Worm (Caenorhabditis elegans): ENCODE results near the gene nspe-8.

Gene nspe-8

DNA sequence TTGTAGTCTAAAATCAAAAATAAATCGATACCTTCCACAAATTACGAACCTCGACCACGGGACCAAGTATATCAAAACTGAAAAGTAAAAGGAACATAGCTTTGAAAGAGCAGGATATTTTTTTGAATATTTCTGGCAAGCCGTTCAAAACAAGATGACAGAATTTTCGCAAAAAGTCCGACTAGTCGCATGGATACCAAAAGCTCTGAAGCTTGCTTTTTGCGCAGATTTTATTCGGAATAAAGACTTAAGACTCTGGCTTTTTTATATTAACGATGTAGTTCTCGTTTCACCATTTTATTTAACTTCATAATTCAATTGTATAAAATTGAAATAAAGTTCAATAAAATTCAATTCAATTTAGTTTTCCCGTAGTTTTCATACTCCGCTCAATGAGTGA, 48.2 kb downstream of the nspe-8 start, which contains the start of gene Y38E10A.2:
TSS of gene Y38E10A.2 (minus strand) at position 101 of the 400 bp plus-strand sequence.
- TF ChIP-seq klf-2 (GFP tag; conservative IDR thresholded peaks at IDR 0.05) (no peak), flt-1 (GFP tag; IDR thresholded peaks at IDR 0.05) (no peak), ztf-29 (GFP tag; IDR thresholded peaks at IDR 0.05) (no peak), T22C8.4 (GFP tag; IDR thresholded peaks at IDR 0.05) (no peak), ztf-23 (GFP tag; IDR thresholded peaks at IDR 0.05) (no peak), tab-1 (GFP tag; IDR thresholded peaks at IDR 0.05) (no peak), med-1 (GFP tag; optimal IDR thresholded peaks at IDR 0.05; ENCODE audit: insufficient read depth) (no peak)

DNA sequence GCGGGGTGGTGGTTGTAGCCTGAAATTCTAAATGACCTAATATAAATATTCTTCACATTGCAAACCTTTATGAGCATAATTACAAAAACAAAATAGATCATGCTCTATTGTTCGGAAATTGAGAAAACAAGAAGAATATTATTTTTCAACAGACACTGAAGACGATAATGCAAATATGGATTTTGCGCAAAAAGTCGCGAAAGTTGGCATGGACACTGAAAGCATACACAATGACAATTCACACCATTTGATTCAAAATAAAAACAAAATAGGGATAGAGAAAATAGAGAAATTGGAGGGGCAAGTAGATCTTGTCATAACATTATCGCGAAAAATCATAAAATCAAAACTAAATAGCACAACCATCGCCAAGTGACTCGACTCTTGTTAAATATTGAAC, 49.0 kb downstream of the nspe-8 start, which contains the start of gene Y38E10A.35:
TSS of gene Y38E10A.35 (minus strand) at position 101 of the 400 bp plus-strand sequence.
- TF ChIP-seq T22C8.4 (GFP tag; IDR thresholded peaks at IDR 0.05): no peak
- no peak for TF ChIP-seq ref-1 (GFP tag; conservative IDR thresholded peaks at IDR 0.05)
- TF ChIP-seq ztf-29 (GFP tag; IDR thresholded peaks at IDR 0.05): no peak
- no peak for TF ChIP-seq flt-1 (GFP tag; IDR thresholded peaks at IDR 0.05)
- no peak for TF ChIP-seq tab-1 (GFP tag; IDR thresholded peaks at IDR 0.05)
- TF ChIP-seq cog-1 (tag; optimal IDR thresholded peaks at IDR 0.05): no peak
- TF ChIP-seq med-1 (GFP tag; optimal IDR thresholded peaks at IDR 0.05; ENCODE audit: insufficient read depth): no peak
- no peak for TF ChIP-seq klf-2 (GFP tag; conservative IDR thresholded peaks at IDR 0.05)
- no peak for TF ChIP-seq ztf-23 (GFP tag; IDR thresholded peaks at IDR 0.05)

Measured in whole organism, midembryonic.